Fruit fly (Drosophila melanogaster): ENCODE results near the gene CG13293.

The CG13293 gene

DNA sequence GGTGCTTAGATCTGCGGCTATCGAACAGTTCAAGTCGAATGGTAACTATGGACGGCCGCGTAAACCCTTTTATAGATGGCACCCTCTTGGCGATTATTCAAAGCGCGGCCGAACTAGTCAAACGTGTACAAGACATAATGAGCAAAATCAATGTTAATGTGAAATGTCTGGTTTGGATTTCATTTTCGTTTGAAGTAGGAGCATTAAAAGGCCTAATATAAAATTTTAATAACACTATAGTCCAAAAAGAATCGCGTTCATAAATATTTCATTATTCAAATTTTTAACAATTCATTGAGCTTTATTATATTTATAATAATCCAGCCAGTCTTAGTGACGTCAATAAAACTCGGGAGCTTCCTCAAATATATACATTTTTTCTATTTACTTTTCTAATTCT lies 48.3 kb downstream of the CG13293 start, which contains the start of gene Lcp65Ag3:
Gene Lcp65Ag3, minus strand, starts transcription at position 46 of the 400 bp plus-strand sequence.
- no peak for TF ChIP-seq Nf-YB (GFP tag; optimal IDR thresholded peaks at IDR 0.05)
- TF ChIP-seq tll (GFP tag; optimal IDR thresholded peaks at IDR 0.05), result no peak
- 0 out of 2 replicates have a peak, but pooled peaks have one; percentile 11 for TF ChIP-seq Rfx (GFP tag; IDR thresholded peaks at IDR 0.05)
- no peak for TF ChIP-seq gro (GFP tag; optimal IDR thresholded peaks at IDR 0.05)
- TF ChIP-seq p53 (GFP tag; optimal IDR thresholded peaks at IDR 0.05), result no peak
- no peak for TF ChIP-seq CG2129 (GFP tag; IDR thresholded peaks at IDR 0.05; ENCODE audit: partially characterized antibody)
- TF ChIP-seq pum (GFP tag; optimal IDR thresholded peaks at IDR 0.05), result no peak
- TF ChIP-seq CG31365 (tag; optimal IDR thresholded peaks at IDR 0.05), result no peak
- TF ChIP-seq dmrt99B (tag; optimal IDR thresholded peaks at IDR 0.05), result no peak
- peak; percentile 47 for TF ChIP-seq vvl (GFP tag; IDR thresholded peaks at IDR 0.05)
- TF ChIP-seq ttk (GFP tag; IDR thresholded peaks at IDR 0.05), result no peak
- TF ChIP-seq CG3838 (GFP tag; optimal IDR thresholded peaks at IDR 0.05), result no peak
- no peak for TF ChIP-seq nerfin-2 (GFP tag; IDR thresholded peaks at IDR 0.05; ENCODE audit: partially characterized antibody)
- no peak for TF ChIP-seq Hr3 (GFP tag; optimal IDR thresholded peaks at IDR 0.05)
- TF ChIP-seq abd-A (tag; optimal IDR thresholded peaks at IDR 0.05), result peak; percentile 70
- TF ChIP-seq CG13894 (tag; optimal IDR thresholded peaks at IDR 0.05), result peak; percentile 56

DNA sequence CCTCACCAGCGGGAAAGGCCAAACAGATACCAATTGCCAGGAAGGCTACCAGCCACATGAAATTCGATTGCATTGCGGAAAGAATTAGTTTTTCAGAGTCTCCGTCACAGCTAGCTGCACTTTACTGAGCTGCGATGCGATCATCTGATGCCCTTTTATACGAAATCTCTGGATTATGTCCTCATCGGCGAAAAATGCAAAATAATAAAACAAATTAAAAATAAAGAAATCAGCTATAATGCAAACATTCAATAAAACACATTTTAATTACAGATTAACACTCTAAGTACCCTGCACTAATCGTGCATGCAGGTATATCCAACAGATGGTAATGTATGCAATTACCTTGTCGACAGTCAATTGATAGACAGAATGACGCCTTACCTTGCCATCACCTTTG lies 49.3 kb downstream of the CG13293 start, which contains the start of gene Cpr65Au:
Gene Cpr65Au, minus strand, starts transcription at position 101 of the 400 bp plus-strand sequence.
- TF ChIP-seq mirr (GFP tag; optimal IDR thresholded peaks at IDR 0.05) (no peak), CG4404 (GFP tag; IDR thresholded peaks at IDR 0.05) (no peak), CG8359 (GFP tag; optimal IDR thresholded peaks at IDR 0.05; ENCODE audit: borderline replicate concordance) (no peak), CG2129 (GFP tag; IDR thresholded peaks at IDR 0.05; ENCODE audit: partially characterized antibody) (no peak), al (GFP tag; IDR thresholded peaks at IDR 0.05) (no peak), otp (GFP tag; IDR thresholded peaks at IDR 0.05) (no peak), CG34224 (GFP tag; IDR thresholded peaks at IDR 0.05; ENCODE audit: partially characterized antibody) (no peak), CG18011 (GFP tag; optimal IDR thresholded peaks at IDR 0.05) (no peak), sr (GFP tag; IDR thresholded peaks at IDR 0.05) (no peak), sqz (GFP tag; optimal IDR thresholded peaks at IDR 0.05) (no peak)

- TF ChIP-seq chinmo (GFP tag; IDR thresholded peaks at IDR 0.05; ENCODE audit: partially characterized antibody) (0 out of 4 replicates have a peak, but pooled peaks have one; percentile 12), CoRest (tag; optimal IDR thresholded peaks at IDR 0.05) (no peak), ap (GFP tag; IDR thresholded peaks at IDR 0.05) (no peak), CG1529 (GFP tag; optimal IDR thresholded peaks at IDR 0.05) (no peak), abd-A (tag; optimal IDR thresholded peaks at IDR 0.05) (peak; percentile 18), unpg (GFP tag; optimal IDR thresholded peaks at IDR 0.05) (no peak), CG34422 (GFP tag; IDR thresholded peaks at IDR 0.05) (no peak), sd (tag; optimal IDR thresholded peaks at IDR 0.05) (peak; percentile 6), HLHmδ (GFP tag; optimal IDR thresholded peaks at IDR 0.05) (no peak), HmgD (GFP tag; optimal IDR thresholded peaks at IDR 0.05) (no peak), dmrt99B (tag; optimal IDR thresholded peaks at IDR 0.05) (no peak), CG13894 (tag; optimal IDR thresholded peaks at IDR 0.05) (peak; percentile 96), dimm (GFP tag; IDR thresholded peaks at IDR 0.05) (no peak), CG6689 (GFP tag; IDR thresholded peaks at IDR 0.05) (no peak), Aef1 (GFP tag; IDR thresholded peaks at IDR 0.05) (no peak), NK7.1 (GFP tag; optimal IDR thresholded peaks at IDR 0.05) (no peak), amos (GFP tag; IDR thresholded peaks at IDR 0.05; ENCODE audit: partially characterized antibody) (peak; percentile 8; the same call in 1 of the 2 replicates)
Measured at dm6 chr3L:6133546-6133945, 50.9 kb downstream of the CG13293 start, which contains the start of gene Lcp65Ag2. Gene Lcp65Ag2 (minus strand): TSS chr3L:6133593.
